Worm (Caenorhabditis elegans) whole organism, late embryonic: ENCODE results near the gene ant-1.4.

ENCODE experiments used
- K09A11.1 ChIP-seq: sonication (generic microtip); optimal IDR thresholded peaks from 2 replicates; lab custom pipeline; 2017; ENCODE audit warnings: antibody characterized with exemption, mild to moderate bottlenecking, missing genetic modification characterization, missing compliant biosample characterization; ENCODE audit not compliant: insufficient read depth
- ceh-2 ChIP-seq: sonication (generic microtip); optimal IDR thresholded peaks from 2 replicates; lab custom pipeline; 2016; ENCODE audit warnings: missing genotype, missing genetic modification characterization, missing compliant biosample characterization
- elt-2 ChIP-seq: sonication (generic microtip); optimal IDR thresholded peaks from 2 replicates; lab custom pipeline; 2016; ENCODE audit warnings: missing genetic modification reagents, missing genetic modification characterization, missing compliant biosample characterization
- eyg-1 ChIP-seq: sonication (generic microtip); optimal IDR thresholded peaks from 2 replicates; lab custom pipeline; 2016; ENCODE audit warnings: missing genotype, missing genetic modification characterization, missing compliant biosample characterization
- lim-6 ChIP-seq: sonication (generic microtip); optimal IDR thresholded peaks from 2 replicates; lab custom pipeline; 2016; ENCODE audit warnings: missing genetic modification characterization, missing compliant biosample characterization
- nhr-11 ChIP-seq: fragments of 150-350 bp; optimal IDR thresholded peaks from 2 replicates; lab custom pipeline; 2014; ENCODE audit warnings: missing biosample characterization, missing genetic modification characterization
- tbx-2 ChIP-seq: sonication (generic microtip); optimal IDR thresholded peaks from 2 replicates; lab custom pipeline; 2016; ENCODE audit warnings: missing genetic modification characterization, missing compliant biosample characterization
- unc-3 ChIP-seq, 2 experiments: fragments of 200-800 bp in 1 of 2; sonication (Bioruptor generic) in 1 of 2; sonication (generic microtip) in 1 of 2; conservative IDR thresholded peaks in 1 of 2; optimal IDR thresholded peaks in 1 of 2; 2 replicates each; pipeline versions ENCODE4 v1.3.6 to Lab custom; 2016 to 2022; ENCODE audit warnings: missing compliant biosample characterization in 2 of 2, missing genetic modification characterization in 2 of 2, missing genetic modification reagents in 1 of 2

- TF ChIP-seq tbx-2 (tag; lab: Kevin White, UChicago) = no peak
- no peak for TF ChIP-seq elt-2
- no peak for TF ChIP-seq lim-6 (tag; lab: Kevin White, UChicago)
- no peak for TF ChIP-seq nhr-11
- TF ChIP-seq unc-3 (GFP tag; conservative IDR thresholded peaks at IDR 0.05; lab: Robert Waterston, UW) = no peak
- TF ChIP-seq unc-3 (tag; optimal IDR thresholded peaks at IDR 0.05; lab: Kevin White, UChicago) = no peak
- TF ChIP-seq eyg-1 (tag; lab: Kevin White, UChicago) = no peak
- TF ChIP-seq K09A11.1 = no peak
- no peak for TF ChIP-seq ceh-2 (tag; lab: Kevin White, UChicago)
These were observed 18.4 kb upstream of the ant-1.4 start for ce11 chrIV:8478516-8478915.
